Fruit fly (Drosophila melanogaster) whole organism, prepupa: ENCODE measurements around the gene CG31161.

Source experiments
- Blimp-1 ChIP-seq: fragments of 200-800 bp; sonication (Bioruptor generic); optimal IDR thresholded peaks from 3 replicates; lab custom pipeline; 2017; ENCODE audit warnings: missing biosample characterization, missing genetic modification characterization, mild to moderate bottlenecking, moderate library complexity, missing genetic modification reagents
- CG10631 ChIP-seq: fragments of 200-800 bp; sonication (Bioruptor generic); optimal IDR thresholded peaks from 2 replicates; lab custom pipeline; 2016; ENCODE audit warnings: missing biosample characterization, missing genetic modification characterization
- CG11294 ChIP-seq: fragments of 200-800 bp; sonication (Bioruptor generic); IDR thresholded peaks from 2 replicates; pipeline ENCODE4 v1.3.6; 2022; ENCODE audit warnings: missing biosample characterization, missing genetic modification characterization
- CG11762 ChIP-seq: fragments of 200-800 bp; sonication (Bioruptor generic); optimal IDR thresholded peaks from 3 replicates; lab custom pipeline; 2016; ENCODE audit warnings: missing biosample characterization, missing genetic modification characterization; ENCODE audit not compliant: insufficient read depth
- CG11902 ChIP-seq: fragments of 200-800 bp; sonication (Bioruptor generic); optimal IDR thresholded peaks from 3 replicates; lab custom pipeline; 2016; ENCODE audit warnings: missing biosample characterization, missing genetic modification characterization
- CG15336 ChIP-seq: fragments of 200-800 bp; sonication (Bioruptor generic); IDR thresholded peaks from 2 replicates; pipeline ENCODE4 v1.3.6; 2022; ENCODE audit warnings: missing biosample characterization, missing genetic modification characterization
- CG1621 ChIP-seq: fragments of 200-800 bp; sonication (Bioruptor generic); optimal IDR thresholded peaks from 3 replicates; lab custom pipeline; 2018; ENCODE audit warnings: missing biosample characterization, mild to moderate bottlenecking, missing genetic modification characterization
- CG31627 ChIP-seq: fragments of 200-800 bp; sonication (Bioruptor generic); optimal IDR thresholded peaks from 3 replicates; lab custom pipeline; 2016; ENCODE audit warnings: missing biosample characterization, missing genetic modification characterization
- CG32006 ChIP-seq: fragments of 200-800 bp; sonication (Bioruptor generic); optimal IDR thresholded peaks from 3 replicates; lab custom pipeline; 2017; ENCODE audit warnings: missing biosample characterization, mild to moderate bottlenecking, missing genetic modification characterization
- CG3919 ChIP-seq: fragments of 200-800 bp; sonication (Bioruptor generic); optimal IDR thresholded peaks from 3 replicates; lab custom pipeline; 2016; ENCODE audit warnings: missing biosample characterization, missing genetic modification characterization
- CG6163 ChIP-seq: fragments of 200-800 bp; sonication (Bioruptor generic); IDR thresholded peaks from 3 replicates; pipeline ENCODE4 v1.3.6; 2022; ENCODE audit warnings: missing biosample characterization, missing genetic modification characterization
- CG6276 ChIP-seq: fragments of 200-800 bp; sonication (Bioruptor generic); optimal IDR thresholded peaks from 2 replicates; lab custom pipeline; 2017; ENCODE audit warnings: missing biosample characterization, mild to moderate bottlenecking, missing genetic modification characterization
- CG6792 ChIP-seq: fragments of 200-800 bp; sonication (Bioruptor generic); optimal IDR thresholded peaks from 3 replicates; lab custom pipeline; 2016; ENCODE audit warnings: missing biosample characterization, missing genetic modification characterization
- CG7368 ChIP-seq: fragments of 200-800 bp; sonication (Bioruptor generic); optimal IDR thresholded peaks from 3 replicates; lab custom pipeline; 2016; ENCODE audit warnings: missing biosample characterization, missing genetic modification characterization
- CG8119 ChIP-seq: fragments of 200-800 bp; sonication (Bioruptor generic); IDR thresholded peaks from 3 replicates; pipeline ENCODE4 v1.3.6; 2022; ENCODE audit warnings: missing biosample characterization, missing genetic modification characterization
- CG8319 ChIP-seq: fragments of 200-800 bp; sonication (Bioruptor generic); optimal IDR thresholded peaks from 3 replicates; lab custom pipeline; 2016; ENCODE audit warnings: missing biosample characterization, missing genetic modification characterization
- CG8632 ChIP-seq: fragments of 200-800 bp; sonication (Bioruptor generic); optimal IDR thresholded peaks from 3 replicates; lab custom pipeline; 2016; ENCODE audit warnings: missing biosample characterization, missing genetic modification characterization
- CG9139 ChIP-seq: fragments of 200-800 bp; sonication (Bioruptor generic); optimal IDR thresholded peaks from 3 replicates; lab custom pipeline; 2017; ENCODE audit warnings: missing biosample characterization, mild to moderate bottlenecking, missing genetic modification characterization
- Eip75B ChIP-seq: fragments of 200-800 bp; sonication (Bioruptor generic); optimal IDR thresholded peaks from 3 replicates; lab custom pipeline; 2016; ENCODE audit warnings: missing biosample characterization, missing genetic modification characterization
- Eip78C ChIP-seq: fragments of 200-800 bp; sonication (Bioruptor generic); peaks from one replicate; lab custom pipeline; 2016; ENCODE audit warnings: missing biosample characterization, missing genetic modification characterization
- Eip93F ChIP-seq: fragments of 200-800 bp; sonication (Bioruptor generic); optimal IDR thresholded peaks from 2 replicates; lab custom pipeline; 2016; ENCODE audit warnings: missing biosample characterization, mild to moderate bottlenecking, missing genetic modification characterization
- Ets21C ChIP-seq: fragments of 200-800 bp; sonication (Bioruptor generic); optimal IDR thresholded peaks from 3 replicates; lab custom pipeline; 2016; ENCODE audit warnings: missing biosample characterization, missing genetic modification characterization
- Hr38 ChIP-seq: sonication (Bioruptor generic); optimal IDR thresholded peaks from 2 replicates; lab custom pipeline; 2016; ENCODE audit warnings: missing biosample characterization, missing genetic modification characterization
- Hr4 ChIP-seq: fragments of 200-800 bp; sonication (Bioruptor generic); optimal IDR thresholded peaks from 3 replicates; lab custom pipeline; 2016; ENCODE audit warnings: missing biosample characterization, missing genetic modification characterization
- Met ChIP-seq: fragments of 200-800 bp; sonication (Bioruptor generic); optimal IDR thresholded peaks from 3 replicates; lab custom pipeline; 2016; ENCODE audit warnings: missing biosample characterization, missing genetic modification characterization
- OdsH ChIP-seq: fragments of 200-800 bp; sonication (Bioruptor generic); optimal IDR thresholded peaks from 3 replicates; lab custom pipeline; 2016; ENCODE audit warnings: missing biosample characterization, missing genetic modification characterization
- Smox ChIP-seq: fragments of 200-800 bp; sonication (Bioruptor generic); optimal IDR thresholded peaks from 3 replicates; lab custom pipeline; 2016; ENCODE audit warnings: missing biosample characterization, missing genetic modification characterization
- Sox14 ChIP-seq: fragments of 200-800 bp; sonication (Bioruptor generic); optimal IDR thresholded peaks from 3 replicates; lab custom pipeline; 2016; ENCODE audit warnings: missing biosample characterization, missing genetic modification characterization
- Sox15 ChIP-seq: fragments of 200-800 bp; sonication (Bioruptor generic); optimal IDR thresholded peaks from 3 replicates; lab custom pipeline; 2016; ENCODE audit warnings: missing biosample characterization, missing genetic modification characterization
- acj6 ChIP-seq: fragments of 200-800 bp; sonication (Bioruptor generic); optimal IDR thresholded peaks from 3 replicates; lab custom pipeline; 2016; ENCODE audit warnings: missing biosample characterization, missing genetic modification characterization
- cyc ChIP-seq: fragments of 200-800 bp; sonication (Bioruptor generic); optimal IDR thresholded peaks from 3 replicates; lab custom pipeline; 2016; ENCODE audit warnings: missing biosample characterization, missing genetic modification characterization
- dac ChIP-seq: fragments of 200-800 bp; sonication (Bioruptor generic); optimal IDR thresholded peaks from 2 replicates; lab custom pipeline; 2017; ENCODE audit warnings: missing biosample characterization, mild to moderate bottlenecking, missing genetic modification characterization
- dsx ChIP-seq: fragments of 200-800 bp; optimal IDR thresholded peaks from 3 replicates; lab custom pipeline; 2019; ENCODE audit warnings: missing biosample characterization, mild to moderate bottlenecking, missing genetic modification characterization, moderate library complexity; ENCODE audit not compliant: poor library complexity, severe bottlenecking
- eg ChIP-seq: fragments of 200-800 bp; sonication (Bioruptor generic); IDR thresholded peaks from 3 replicates; pipeline ENCODE4 v1.3.6; 2022; ENCODE audit warnings: missing biosample characterization, missing genetic modification characterization
- esn ChIP-seq: fragments of 200-800 bp; sonication (Bioruptor generic); optimal IDR thresholded peaks from 2 replicates; lab custom pipeline; 2016; ENCODE audit warnings: missing biosample characterization, mild to moderate bottlenecking, missing genetic modification characterization, moderate library complexity
- fd85E ChIP-seq: fragments of 200-800 bp; sonication (Bioruptor generic); optimal IDR thresholded peaks from 3 replicates; lab custom pipeline; 2016; ENCODE audit warnings: missing biosample characterization, missing genetic modification characterization
- fkh ChIP-seq: fragments of 200-800 bp; sonication (Bioruptor generic); optimal IDR thresholded peaks from 3 replicates; lab custom pipeline; 2017; ENCODE audit warnings: missing biosample characterization, mild to moderate bottlenecking, missing genetic modification characterization, moderate library complexity
- net ChIP-seq: fragments of 200-800 bp; sonication (Bioruptor generic); optimal IDR thresholded peaks from 3 replicates; lab custom pipeline; 2016; ENCODE audit warnings: missing biosample characterization, missing genetic modification characterization
- pdm3 ChIP-seq: fragments of 200-800 bp; sonication (Bioruptor generic); optimal IDR thresholded peaks from 3 replicates; lab custom pipeline; 2016; ENCODE audit warnings: missing biosample characterization, missing genetic modification characterization
- salr ChIP-seq, 2 experiments: fragments of 200-800 bp; sonication (Bioruptor generic); optimal IDR thresholded peaks; 3 replicates each; lab custom pipeline; 2016 to 2018; ENCODE audit warnings: missing biosample characterization in 2 of 2, missing genetic modification characterization in 2 of 2, mild to moderate bottlenecking in 1 of 2
- spab ChIP-seq: fragments of 200-800 bp; sonication (Bioruptor generic); optimal IDR thresholded peaks from 2 replicates; lab custom pipeline; 2017; ENCODE audit warnings: missing biosample characterization, mild to moderate bottlenecking, missing genetic modification characterization, missing genetic modification reagents
- ss ChIP-seq, 2 experiments: fragments of 200-800 bp; sonication (Bioruptor generic); optimal IDR thresholded peaks; 2 replicates in 1 of 2; 3 replicates in 1 of 2; lab custom pipeline; 2017 to 2018; ENCODE audit warnings: mild to moderate bottlenecking in 2 of 2, missing biosample characterization in 2 of 2, missing genetic modification characterization in 2 of 2, moderate library complexity in 1 of 2
- svp ChIP-seq: fragments of 200-800 bp; sonication (Bioruptor generic); peaks from one replicate; lab custom pipeline; 2016; ENCODE audit warnings: missing biosample characterization, missing genetic modification characterization
- topi ChIP-seq: fragments of 200-800 bp; sonication (Bioruptor generic); optimal IDR thresholded peaks from 3 replicates; lab custom pipeline; 2016; ENCODE audit warnings: missing biosample characterization, missing genetic modification characterization
- vri ChIP-seq: fragments of 200-800 bp; sonication (Bioruptor generic); optimal IDR thresholded peaks from 3 replicates; lab custom pipeline; 2016; ENCODE audit warnings: missing biosample characterization, mild to moderate bottlenecking, missing genetic modification characterization

CG31161 gene

DNA sequence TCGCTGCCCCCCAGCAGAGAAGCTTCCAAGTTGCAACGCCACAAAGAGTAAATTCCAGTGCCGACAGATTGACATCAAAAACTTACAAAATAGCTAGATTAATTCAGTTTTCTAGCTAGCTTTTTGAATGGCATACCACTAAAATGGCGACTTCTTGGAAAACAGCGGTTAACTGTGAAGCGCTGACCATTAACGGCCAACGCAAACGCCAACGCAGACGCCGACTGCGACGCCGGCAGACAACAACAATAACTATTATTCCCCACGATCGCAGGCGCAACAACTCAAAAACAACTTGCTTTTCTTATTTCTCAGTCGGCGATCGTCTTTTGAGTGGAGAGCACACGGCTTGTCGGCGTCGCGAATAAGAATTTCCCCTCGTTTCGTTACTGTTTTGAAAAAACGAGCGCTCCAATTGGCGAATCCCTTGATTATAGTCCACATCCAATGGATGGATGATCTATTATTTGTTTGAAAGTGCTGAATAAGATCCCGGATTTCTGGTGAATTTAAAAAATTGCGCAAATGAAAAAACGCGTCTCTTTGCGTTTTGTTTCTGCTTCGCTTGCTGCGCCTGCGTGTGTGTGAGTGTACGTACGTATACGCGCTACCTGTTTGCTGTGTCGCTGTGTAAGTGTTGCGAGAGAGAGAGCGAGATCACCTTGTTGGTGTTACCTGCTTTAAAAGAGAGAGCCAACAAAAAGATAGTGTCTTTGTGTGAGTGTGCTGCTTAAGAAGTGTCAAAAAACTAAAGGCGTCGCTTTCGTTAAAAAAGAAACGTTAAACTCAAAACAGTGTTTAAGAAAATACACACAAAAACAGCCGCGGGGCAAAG lies 50.4 kb downstream of the CG31161 start:
- TF ChIP-seq fd85E (no peak), acj6 (no peak), net (no peak), Blimp-1 (GFP tag; lab: Kevin White, UChicago) (no peak), Ets21C (no peak), dac (GFP tag; lab: Kevin White, UChicago) (no peak), CG11294 (GFP tag; lab: Robert Waterston, UW) (no peak), eg (0 out of 3 replicates have a peak, but pooled peaks have one; percentile 43), Smox (GFP tag; lab: Kevin White, UChicago) (no peak), CG7368 (GFP tag; lab: Kevin White, UChicago) (no peak), dsx (GFP tag; lab: Kevin White, UChicago) (no peak), OdsH (GFP tag; lab: Kevin White, UChicago) (no peak), Met (GFP tag; lab: Kevin White, UChicago) (no peak), CG11902 (GFP tag; lab: Kevin White, UChicago) (no peak), CG8119 (no peak; the same call in 2 of the 3 replicates), ss (GFP tag; optimal IDR thresholded peaks at IDR 0.05; lab: Kevin White, UChicago) (no peak), spab (no peak), cyc (GFP tag; lab: Kevin White, UChicago) (no peak), salr (GFP tag; optimal IDR thresholded peaks at IDR 0.05; lab: Kevin White, UChicago) (no peak), pdm3 (no peak), CG6163 (GFP tag; lab: Robert Waterston, UW) (peak; percentile 42; the same call in 1 of the 3 replicates), Sox14 (GFP tag; lab: Kevin White, UChicago) (no peak), Hr4 (GFP tag; lab: Kevin White, UChicago) (no peak), CG31627 (GFP tag; lab: Kevin White, UChicago) (no peak), CG10631 (GFP tag; lab: Kevin White, UChicago) (no peak), CG11762 (GFP tag; lab: Kevin White, UChicago) (no peak), CG3919 (no peak), CG6276 (GFP tag; lab: Kevin White, UChicago) (no peak), topi (no peak), Sox15 (no peak), Eip78C (GFP tag; lab: Kevin White, UChicago) (peak; percentile 70), CG8319 (GFP tag; lab: Kevin White, UChicago) (no peak), CG32006 (no peak), CG9139 (GFP tag; lab: Kevin White, UChicago) (peak; percentile 14), svp (GFP tag; lab: Kevin White, UChicago) (no peak), CG8632 (GFP tag; lab: Kevin White, UChicago) (no peak), fkh (GFP tag; lab: Kevin White, UChicago) (no peak), Eip75B (GFP tag; lab: Kevin White, UChicago) (peak; percentile 21), vri (no peak), Eip93F (GFP tag; lab: Kevin White, UChicago) (no peak), CG6792 (no peak), CG15336 (GFP tag; lab: Robert Waterston, UW) (no peak), CG1621 (peak; percentile 12), Hr38 (no peak), esn (GFP tag; lab: Kevin White, UChicago) (no peak)
